Worm (Caenorhabditis elegans) whole organism, young adult: ENCODE data around the gene T16G1.3.

Source experiments
- F39B2.1 ChIP-seq: fragments of 200-800 bp; sonication (Bioruptor generic); IDR thresholded peaks from 2 replicates; pipeline ENCODE4 v1.3.6; 2022; ENCODE audit warnings: missing genetic modification reagents, missing genetic modification characterization, missing compliant biosample characterization
- F57A8.1 ChIP-seq: fragments of 200-800 bp; sonication (Bioruptor generic); optimal IDR thresholded peaks from 2 replicates; lab custom pipeline; 2018; ENCODE audit warnings: mild to moderate bottlenecking, missing genetic modification characterization, moderate library complexity, missing compliant biosample characterization
- unc-130 ChIP-seq: sonication (generic microtip); optimal IDR thresholded peaks from 2 replicates; lab custom pipeline; 2016; ENCODE audit warnings: missing genetic modification reagents, missing genetic modification characterization, missing compliant biosample characterization
- unc-62 ChIP-seq: fragments of 150-350 bp; optimal IDR thresholded peaks from 2 replicates; lab custom pipeline; 2014; ENCODE audit warnings: missing biosample characterization, missing genetic modification reagents, missing genetic modification characterization

DNA sequence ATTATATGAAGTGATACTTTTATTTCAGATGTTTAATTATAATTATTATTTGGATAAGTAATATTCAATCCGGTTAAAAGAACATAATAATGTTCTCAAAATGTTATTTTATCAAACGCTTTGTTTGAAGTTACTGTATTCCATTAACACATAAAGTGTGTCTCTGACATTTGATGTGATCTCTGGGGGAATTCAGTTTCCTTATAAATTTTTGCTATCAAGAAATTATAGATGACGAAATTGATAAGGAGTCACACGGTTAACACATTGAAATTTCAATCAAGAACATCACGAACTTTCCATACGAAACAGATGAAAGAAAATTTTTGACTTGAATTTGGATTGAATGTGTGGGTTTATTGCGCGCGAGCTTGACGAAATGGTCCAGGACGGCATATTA lies 22.4 kb downstream of the T16G1.3 start:
- TF ChIP-seq unc-130 (GFP tag; lab: Kevin White, UChicago) (no peak), unc-62 (GFP tag; lab: Kevin White, UChicago) (no peak), F57A8.1 (GFP tag; lab: Kevin White, UChicago) (no peak), F39B2.1 (no peak)
